Fruit fly (Drosophila melanogaster) whole organism, embryonic: ENCODE results near the gene CG3764.
A peak's percentile ranks its signal among the peaks of the same experiment; 100 is the strongest.

Source experiments
- Atf-2 ChIP-seq: fragments of 200-800 bp; sonication (Bioruptor generic); optimal IDR thresholded peaks from 2 replicates; lab custom pipeline; 2016; ENCODE audit warnings: missing biosample characterization, missing genetic modification characterization
- BtbVII ChIP-seq: fragments of 200-800 bp; sonication (Bioruptor generic); optimal IDR thresholded peaks from 3 replicates; lab custom pipeline; 2017; ENCODE audit warnings: missing biosample characterization, mild to moderate bottlenecking, missing genetic modification characterization
- C15 ChIP-seq: fragments of 200-800 bp; sonication (Bioruptor generic); IDR thresholded peaks from 3 replicates; pipeline ENCODE4 v1.3.6; 2022; ENCODE audit warnings: missing biosample characterization, missing genetic modification characterization
- CG10462 ChIP-seq: fragments of 200-800 bp; sonication (Bioruptor generic); optimal IDR thresholded peaks from 2 replicates; lab custom pipeline; 2016; ENCODE audit warnings: missing biosample characterization, missing genetic modification characterization
- CG12071 ChIP-seq: fragments of 200-800 bp; sonication (Bioruptor generic); optimal IDR thresholded peaks from 3 replicates; lab custom pipeline; 2018; ENCODE audit warnings: missing biosample characterization, mild to moderate bottlenecking, missing genetic modification characterization
- CG1233 ChIP-seq: fragments of 200-800 bp; sonication (Bioruptor generic); optimal IDR thresholded peaks from 4 replicates; lab custom pipeline; 2018; ENCODE audit warnings: missing biosample characterization, mild to moderate bottlenecking, missing genetic modification characterization
- CG1602 ChIP-seq: fragments of 200-800 bp; sonication (Bioruptor generic); optimal IDR thresholded peaks from 3 replicates; lab custom pipeline; 2016; ENCODE audit warnings: missing biosample characterization, missing genetic modification characterization
- CG16813 ChIP-seq: fragments of 200-800 bp; sonication (Bioruptor generic); IDR thresholded peaks from 3 replicates; pipeline ENCODE4 v1.3.6; 2022; ENCODE audit warnings: missing biosample characterization, missing genetic modification characterization; ENCODE audit not compliant: partially characterized antibody
- CG17385 ChIP-seq: fragments of 200-800 bp; sonication (Bioruptor generic); optimal IDR thresholded peaks from 3 replicates; lab custom pipeline; 2018; ENCODE audit warnings: missing biosample characterization, mild to moderate bottlenecking, missing genetic modification characterization
- CG17568 ChIP-seq: fragments of 200-800 bp; sonication (Bioruptor generic); optimal IDR thresholded peaks from 2 replicates; lab custom pipeline; 2018; ENCODE audit warnings: missing biosample characterization, mild to moderate bottlenecking, missing genetic modification characterization, moderate library complexity
- CG30431 ChIP-seq: fragments of 200-800 bp; sonication (Bioruptor generic); optimal IDR thresholded peaks from 2 replicates; lab custom pipeline; 2017; ENCODE audit warnings: missing biosample characterization, missing genetic modification characterization
- CG33557 ChIP-seq: fragments of 200-800 bp; sonication (Bioruptor generic); optimal IDR thresholded peaks from 2 replicates; lab custom pipeline; 2019; ENCODE audit warnings: missing biosample characterization, mild to moderate bottlenecking, missing genetic modification characterization, moderate library complexity
- CG3726 ChIP-seq: fragments of 200-800 bp; sonication (Bioruptor generic); IDR thresholded peaks from 3 replicates; pipeline ENCODE4, ENCODE4 v1.3.6; 2022; ENCODE audit warnings: missing biosample characterization, missing genetic modification characterization
- CG7357 ChIP-seq: fragments of 200-800 bp; sonication (Bioruptor generic); IDR thresholded peaks from 3 replicates; pipeline ENCODE4 v1.3.6; 2022; ENCODE audit warnings: missing biosample characterization, missing genetic modification characterization
- CG7928 ChIP-seq: fragments of 200-800 bp; sonication (Bioruptor generic); optimal IDR thresholded peaks from 2 replicates; lab custom pipeline; 2017; ENCODE audit warnings: missing biosample characterization, mild to moderate bottlenecking, missing genetic modification characterization
- CG7963 ChIP-seq: fragments of 200-800 bp; sonication (Bioruptor generic); IDR thresholded peaks from 3 replicates; pipeline ENCODE4 v1.3.6; 2022; ENCODE audit warnings: missing biosample characterization, missing genetic modification characterization; ENCODE audit not compliant: partially characterized antibody
- CG9215 ChIP-seq: fragments of 200-800 bp; sonication (Bioruptor generic); IDR thresholded peaks from 2 replicates; pipeline ENCODE4 v1.3.6; 2022; ENCODE audit warnings: missing biosample characterization, missing genetic modification characterization
- CG9609 ChIP-seq: fragments of 200-800 bp; sonication (Bioruptor generic); optimal IDR thresholded peaks from 3 replicates; lab custom pipeline; 2016; ENCODE audit warnings: missing biosample characterization, missing genetic modification characterization
- CG9797 ChIP-seq: fragments of 200-800 bp; sonication (Bioruptor generic); optimal IDR thresholded peaks from 3 replicates; lab custom pipeline; 2018; ENCODE audit warnings: missing biosample characterization, mild to moderate bottlenecking, missing genetic modification characterization
- Dip3 ChIP-seq: fragments of 200-800 bp; sonication (Bioruptor generic); optimal IDR thresholded peaks from 3 replicates; lab custom pipeline; 2016; ENCODE audit warnings: missing biosample characterization, missing genetic modification characterization
- E2f1 ChIP-seq: fragments of 200-800 bp; sonication (Bioruptor generic); IDR thresholded peaks from 2 replicates; pipeline ENCODE4 v1.3.6; 2022; ENCODE audit warnings: missing biosample characterization, missing genetic modification characterization
- ERR ChIP-seq: fragments of 200-800 bp; sonication (Bioruptor generic); optimal IDR thresholded peaks from 2 replicates; lab custom pipeline; 2016; ENCODE audit warnings: missing biosample characterization, missing genetic modification characterization
- Fer3 ChIP-seq: fragments of 200-800 bp; sonication (Bioruptor generic); optimal IDR thresholded peaks from 2 replicates; lab custom pipeline; 2018; ENCODE audit warnings: missing biosample characterization, mild to moderate bottlenecking, missing genetic modification characterization, moderate library complexity
- Hr39 ChIP-seq: fragments of >200 bp; optimal IDR thresholded peaks from 2 replicates; lab custom pipeline; 2017
- Lpt ChIP-seq: fragments of >200 bp; optimal IDR thresholded peaks from 2 replicates; lab custom pipeline; 2018; ENCODE audit warnings: missing biosample characterization, missing genetic modification characterization
- MBD-R2 ChIP-seq: fragments of 200-800 bp; sonication (Bioruptor generic); IDR thresholded peaks from 2 replicates; pipeline ENCODE4 v1.3.6; 2022; ENCODE audit warnings: missing biosample characterization, missing genetic modification characterization
- Six4 ChIP-seq: fragments of 200-800 bp; sonication (Bioruptor generic); optimal IDR thresholded peaks from 2 replicates; lab custom pipeline; 2016; ENCODE audit warnings: missing biosample characterization, missing genetic modification characterization
- amos ChIP-seq: fragments of 200-800 bp; sonication (Bioruptor generic); IDR thresholded peaks from 2 replicates; pipeline ENCODE4 v1.3.6; 2022; ENCODE audit warnings: missing biosample characterization, missing genetic modification characterization; ENCODE audit not compliant: partially characterized antibody
- ase ChIP-seq: fragments of 200-800 bp; sonication (Bioruptor generic); IDR thresholded peaks from 3 replicates; pipeline ENCODE4 v1.3.6; 2022; ENCODE audit warnings: missing biosample characterization, missing genetic modification characterization
- bbx ChIP-seq: fragments of 200-800 bp; sonication (Bioruptor generic); IDR thresholded peaks from 2 replicates; pipeline ENCODE4 v1.3.6; 2022; ENCODE audit warnings: missing biosample characterization, missing genetic modification characterization; ENCODE audit not compliant: partially characterized antibody
- bcd ChIP-seq: fragments of 200-800 bp; sonication (Bioruptor generic); optimal IDR thresholded peaks from 2 replicates; lab custom pipeline; 2017; ENCODE audit warnings: missing biosample characterization, mild to moderate bottlenecking, missing genetic modification characterization
- cato ChIP-seq: fragments of 200-800 bp; sonication (Bioruptor generic); optimal IDR thresholded peaks from 2 replicates; lab custom pipeline; 2016; ENCODE audit warnings: missing biosample characterization, missing genetic modification characterization, borderline replicate concordance
- chinmo ChIP-seq: fragments of 200-800 bp; sonication (Bioruptor generic); IDR thresholded peaks from 4 replicates; pipeline ENCODE4 v1.3.6; 2022; ENCODE audit warnings: missing biosample characterization, missing genetic modification characterization; ENCODE audit not compliant: partially characterized antibody
- danr ChIP-seq: fragments of 200-800 bp; sonication (Bioruptor generic); IDR thresholded peaks from 2 replicates; pipeline ENCODE4 v1.3.6; 2022; ENCODE audit warnings: missing biosample characterization, missing genetic modification characterization
- esg ChIP-seq: fragments of 200-800 bp; sonication (Bioruptor generic); conservative IDR thresholded peaks from 2 replicates; pipeline ENCODE4 v1.3.6; 2022; ENCODE audit warnings: missing biosample characterization, missing genetic modification characterization
- ewg ChIP-seq: fragments of 200-800 bp; sonication (Bioruptor generic); optimal IDR thresholded peaks from 3 replicates; lab custom pipeline; 2017; ENCODE audit warnings: mild to moderate bottlenecking, missing biosample characterization, missing genetic modification reagents, missing genetic modification characterization
- fd3F ChIP-seq: fragments of 200-800 bp; sonication (Bioruptor generic); optimal IDR thresholded peaks from 2 replicates; lab custom pipeline; 2018; ENCODE audit warnings: missing biosample characterization, mild to moderate bottlenecking, missing genetic modification characterization, moderate library complexity
- gcm ChIP-seq: fragments of 200-800 bp; sonication (Bioruptor generic); optimal IDR thresholded peaks from 2 replicates; lab custom pipeline; 2019; ENCODE audit warnings: missing biosample characterization, mild to moderate bottlenecking, missing genetic modification characterization, moderate library complexity
- grn ChIP-seq: fragments of 200-800 bp; sonication (Bioruptor generic); optimal IDR thresholded peaks from 3 replicates; lab custom pipeline; 2017; ENCODE audit warnings: missing biosample characterization, missing genetic modification characterization
- hbn ChIP-seq: fragments of 200-800 bp; sonication (Bioruptor generic); IDR thresholded peaks from 2 replicates; pipeline ENCODE4 v1.3.6; 2022; ENCODE audit warnings: missing biosample characterization, missing genetic modification characterization; ENCODE audit not compliant: partially characterized antibody
- lmd ChIP-seq: fragments of 200-800 bp; sonication (Bioruptor generic); IDR thresholded peaks from 2 replicates; pipeline ENCODE4 v1.3.6; 2022; ENCODE audit warnings: missing biosample characterization, missing genetic modification characterization
- maf-S ChIP-seq: fragments of 200-800 bp; sonication (Bioruptor generic); optimal IDR thresholded peaks from 2 replicates; lab custom pipeline; 2016; ENCODE audit warnings: missing biosample characterization, missing genetic modification characterization
- mirr ChIP-seq: fragments of 200-800 bp; sonication (Bioruptor generic); optimal IDR thresholded peaks from 3 replicates; lab custom pipeline; 2018; ENCODE audit warnings: missing biosample characterization, mild to moderate bottlenecking, missing genetic modification characterization
- nerfin-1 ChIP-seq: fragments of 200-800 bp; sonication (Bioruptor generic); optimal IDR thresholded peaks from 3 replicates; lab custom pipeline; 2019; ENCODE audit warnings: missing biosample characterization, mild to moderate bottlenecking, missing genetic modification characterization, moderate library complexity
- pb ChIP-seq: fragments of 200-800 bp; sonication (Bioruptor generic); optimal IDR thresholded peaks from 3 replicates; lab custom pipeline; 2016; ENCODE audit warnings: missing biosample characterization, missing genetic modification characterization
- peb ChIP-seq: fragments of 200-800 bp; sonication (Bioruptor generic); IDR thresholded peaks from 2 replicates; pipeline ENCODE4 v1.3.6; 2022; ENCODE audit warnings: missing biosample characterization, missing genetic modification characterization
- salm ChIP-seq: fragments of 200-800 bp; sonication (Bioruptor generic); optimal IDR thresholded peaks from 2 replicates; lab custom pipeline; 2018; ENCODE audit warnings: missing biosample characterization, mild to moderate bottlenecking, missing genetic modification characterization
- stc ChIP-seq: fragments of 200-800 bp; sonication (Bioruptor generic); IDR thresholded peaks from 2 replicates; pipeline ENCODE4 v1.3.6; 2022; ENCODE audit warnings: missing biosample characterization, missing genetic modification characterization
- unc-4 ChIP-seq: fragments of 200-800 bp; sonication (Bioruptor generic); IDR thresholded peaks from 2 replicates; pipeline ENCODE4 v1.3.6; 2022; ENCODE audit warnings: missing biosample characterization, missing genetic modification characterization; ENCODE audit not compliant: partially characterized antibody
- usp ChIP-seq: fragments of >200 bp; optimal IDR thresholded peaks from 2 replicates; lab custom pipeline; 2017; ENCODE audit warnings: missing biosample characterization, missing genetic modification characterization

The CG3764 gene

dm6 chr3L:17004765-17005414 lies 7.5 kb downstream of the CG3764 start (continued):
- TF ChIP-seq CG10462 (GFP tag; lab: Kevin White, UChicago) (no peak), CG9797 (no peak), unc-4 (GFP tag; lab: Robert Waterston, UW) (no peak), mirr (GFP tag; lab: Kevin White, UChicago) (no peak), amos (GFP tag; lab: Robert Waterston, UW) (no peak), stc (GFP tag; lab: Robert Waterston, UW) (no peak), CG1602 (no peak), CG9215 (no peak), CG17568 (GFP tag; lab: Kevin White, UChicago) (no peak), CG17385 (GFP tag; lab: Kevin White, UChicago) (no peak), gcm (GFP tag; lab: Kevin White, UChicago) (no peak), bbx (GFP tag; lab: Robert Waterston, UW) (no peak), cato (no peak), Six4 (GFP tag; lab: Kevin White, UChicago) (no peak), lmd (GFP tag; lab: Robert Waterston, UW) (peak; percentile 32; the same call in 1 of the 2 replicates), ERR (GFP tag; lab: Kevin White, UChicago) (peak; percentile 12), E2f1 (GFP tag; lab: Robert Waterston, UW) (0 out of 2 replicates have a peak, but pooled peaks have one; percentile 12), bcd (GFP tag; lab: Kevin White, UChicago) (no peak), CG7928 (GFP tag; lab: Kevin White, UChicago) (no peak), CG33557 (GFP tag; lab: Kevin White, UChicago) (peak; percentile 20), hbn (GFP tag; lab: Robert Waterston, UW) (no peak), Atf-2 (GFP tag; lab: Kevin White, UChicago) (no peak), C15 (0 out of 3 replicates have a peak, but pooled peaks have one; percentile 41), fd3F (GFP tag; lab: Kevin White, UChicago) (no peak), maf-S (no peak), danr (GFP tag; lab: Robert Waterston, UW) (no peak), CG9609 (no peak), Fer3 (tag; lab: Kevin White, UChicago) (no peak), pb (GFP tag; lab: Kevin White, UChicago) (no peak), ewg (GFP tag; lab: Kevin White, UChicago) (no peak), nerfin-1 (tag; lab: Kevin White, UChicago) (no peak), usp (GFP tag; lab: Kevin White, UChicago) (no peak), ase (GFP tag; lab: Robert Waterston, UW) (no peak), Dip3 (GFP tag; lab: Kevin White, UChicago) (no peak), CG30431 (GFP tag; lab: Kevin White, UChicago) (no peak), CG7963 (GFP tag; lab: Robert Waterston, UW) (no peak), Lpt (GFP tag; lab: Kevin White, UChicago) (no peak), CG1233 (no peak), CG7357 (GFP tag; lab: Robert Waterston, UW) (0 out of 3 replicates have a peak, but pooled peaks have one; percentile 6), CG16813 (GFP tag; lab: Robert Waterston, UW) (no peak), peb (GFP tag; lab: Robert Waterston, UW) (no peak), CG12071 (no peak), grn (GFP tag; lab: Kevin White, UChicago) (no peak), salm (tag; lab: Kevin White, UChicago) (no peak), Hr39 (lab: Kevin White, UChicago) (no peak), esg (GFP tag; lab: Robert Waterston, UW) (0 out of 2 replicates have a peak, but pooled peaks have one; percentile 9), MBD-R2 (no peak), CG3726 (GFP tag; lab: Robert Waterston, UW) (no peak), BtbVII (GFP tag; lab: Kevin White, UChicago) (no peak), chinmo (0 out of 4 replicates have a peak, but pooled peaks have one; percentile 16)
